Worm (Caenorhabditis elegans): ENCODE data around the gene lgc-36.

DNA sequence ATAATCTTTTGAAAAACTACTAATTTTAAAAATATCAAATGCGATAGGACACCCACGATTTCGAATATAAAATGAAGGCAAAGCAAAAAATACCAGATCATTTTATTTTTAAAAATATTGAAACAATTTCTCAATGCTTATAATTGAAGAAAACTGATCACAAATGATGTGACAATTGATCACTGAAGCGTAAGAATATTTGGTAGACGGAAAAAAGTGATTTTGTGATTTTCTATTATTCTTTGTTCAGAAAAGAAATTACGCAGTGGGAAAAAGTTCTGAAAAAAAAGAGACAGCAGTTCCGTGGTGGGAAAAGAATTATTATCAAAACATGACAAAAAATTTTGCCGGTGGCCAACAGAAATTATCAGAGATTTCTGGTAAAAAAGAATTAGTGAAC is 39.8 kb upstream of the lgc-36 start, which contains the start of gene T03F7.5:
- no peak for TF ChIP-seq F57A8.1 (GFP tag; optimal IDR thresholded peaks at IDR 0.05)
- TF ChIP-seq F23B12.7 (tag; optimal IDR thresholded peaks at IDR 0.05; ENCODE audit: insufficient read depth), result no peak
- TF ChIP-seq B0336.3 (GFP tag; IDR thresholded peaks at IDR 0.05), result no peak
- TF ChIP-seq hsf-1 (GFP tag; IDR thresholded peaks at IDR 0.05), result no peak
- TF ChIP-seq nfya-1 (tag; optimal IDR thresholded peaks at IDR 0.05; ENCODE audit: borderline replicate concordance, insufficient read depth), result no peak
- no peak for TF ChIP-seq ceh-40 (GFP tag; IDR thresholded peaks at IDR 0.05)

Data from whole organism, young adult.